Fruit fly (Drosophila melanogaster) whole organism, embryonic: ENCODE measurements around the gene NaPi-III.

Source experiments
- Blimp-1 ChIP-seq: fragments of 200-800 bp; sonication (Bioruptor generic); optimal IDR thresholded peaks from 3 replicates; lab custom pipeline; 2018; ENCODE audit warnings: missing biosample characterization, missing genetic modification characterization, mild to moderate bottlenecking, moderate library complexity, missing genetic modification reagents
- CG10366 ChIP-seq: fragments of 200-800 bp; sonication (Bioruptor generic); IDR thresholded peaks from 2 replicates; pipeline ENCODE4 v1.3.6; 2022; ENCODE audit warnings: missing biosample characterization, missing genetic modification characterization
- CG11093 ChIP-seq: fragments of 200-800 bp; sonication (Bioruptor generic); IDR thresholded peaks from 3 replicates; pipeline ENCODE4 v1.3.6; 2022; ENCODE audit warnings: missing biosample characterization, missing genetic modification characterization
- CG11504 ChIP-seq: fragments of 200-800 bp; sonication (Bioruptor generic); optimal IDR thresholded peaks from 3 replicates; lab custom pipeline; 2019; ENCODE audit warnings: missing biosample characterization, mild to moderate bottlenecking, missing genetic modification characterization, moderate library complexity
- CG1233 ChIP-seq: fragments of 200-800 bp; sonication (Bioruptor generic); optimal IDR thresholded peaks from 4 replicates; lab custom pipeline; 2018; ENCODE audit warnings: missing biosample characterization, mild to moderate bottlenecking, missing genetic modification characterization
- CG12659 ChIP-seq: fragments of 200-800 bp; sonication (Bioruptor generic); optimal IDR thresholded peaks from 3 replicates; lab custom pipeline; 2017; ENCODE audit warnings: mild to moderate bottlenecking, missing biosample characterization, missing genetic modification reagents, missing genetic modification characterization
- CG12942 ChIP-seq: fragments of 200-800 bp; sonication (Bioruptor generic); optimal IDR thresholded peaks from 3 replicates; lab custom pipeline; 2016; ENCODE audit warnings: missing biosample characterization, missing genetic modification characterization
- CG15479 ChIP-seq: fragments of 200-800 bp; sonication (Bioruptor generic); optimal IDR thresholded peaks from 3 replicates; lab custom pipeline; 2019; ENCODE audit warnings: missing biosample characterization, mild to moderate bottlenecking, missing genetic modification characterization, moderate library complexity
- CG15601 ChIP-seq: fragments of 200-800 bp; sonication (Bioruptor generic); optimal IDR thresholded peaks from 3 replicates; lab custom pipeline; 2019; ENCODE audit warnings: missing biosample characterization, mild to moderate bottlenecking, missing genetic modification characterization, moderate library complexity
- CG16815 ChIP-seq: fragments of 200-800 bp; sonication (Bioruptor generic); optimal IDR thresholded peaks from 3 replicates; lab custom pipeline; 2017; ENCODE audit warnings: missing biosample characterization, mild to moderate bottlenecking, missing genetic modification characterization
- CG17328 ChIP-seq: fragments of 200-800 bp; sonication (Bioruptor generic); IDR thresholded peaks from 2 replicates; pipeline ENCODE4 v1.3.6; 2022; ENCODE audit warnings: missing biosample characterization, missing genetic modification characterization
- CG17802 ChIP-seq: fragments of 200-800 bp; sonication (Bioruptor generic); optimal IDR thresholded peaks from 2 replicates; lab custom pipeline; 2018; ENCODE audit warnings: missing biosample characterization, mild to moderate bottlenecking, missing genetic modification characterization, moderate library complexity
- CG30020 ChIP-seq: fragments of 200-800 bp; optimal IDR thresholded peaks from 2 replicates; lab custom pipeline; 2019; ENCODE audit warnings: missing biosample characterization, mild to moderate bottlenecking, missing genetic modification characterization, moderate library complexity
- CG32532 ChIP-seq: fragments of 200-800 bp; sonication (Bioruptor generic); IDR thresholded peaks from 2 replicates; pipeline ENCODE4 v1.3.6; 2022; ENCODE audit warnings: missing biosample characterization, missing genetic modification characterization
- CG6254 ChIP-seq: fragments of 200-800 bp; sonication (Bioruptor generic); optimal IDR thresholded peaks from 3 replicates; lab custom pipeline; 2017; ENCODE audit warnings: mild to moderate bottlenecking, missing biosample characterization, missing genetic modification reagents, missing genetic modification characterization
- CG8944 ChIP-seq: fragments of 200-800 bp; sonication (Bioruptor generic); optimal IDR thresholded peaks from 3 replicates; lab custom pipeline; 2016; ENCODE audit warnings: missing biosample characterization, missing genetic modification characterization
- CG9932 ChIP-seq: fragments of 200-800 bp; sonication (Bioruptor generic); IDR thresholded peaks from 2 replicates; pipeline ENCODE4 v1.3.6; 2022; ENCODE audit warnings: missing biosample characterization, missing genetic modification characterization
- Chrac-16 ChIP-seq: fragments of 200-800 bp; sonication (Bioruptor generic); optimal IDR thresholded peaks from 3 replicates; lab custom pipeline; 2016; ENCODE audit warnings: missing biosample characterization, missing genetic modification characterization
- E2f1 ChIP-seq: fragments of 200-800 bp; sonication (Bioruptor generic); IDR thresholded peaks from 2 replicates; pipeline ENCODE4 v1.3.6; 2022; ENCODE audit warnings: missing biosample characterization, missing genetic modification characterization
- Fer3 ChIP-seq: fragments of 200-800 bp; sonication (Bioruptor generic); optimal IDR thresholded peaks from 2 replicates; lab custom pipeline; 2018; ENCODE audit warnings: missing biosample characterization, mild to moderate bottlenecking, missing genetic modification characterization, moderate library complexity
- H15 ChIP-seq: fragments of 200-800 bp; sonication (Bioruptor generic); IDR thresholded peaks from 3 replicates; pipeline ENCODE4 v1.3.6; 2022; ENCODE audit warnings: missing biosample characterization, missing genetic modification characterization
- H2.0 ChIP-seq: fragments of 200-800 bp; sonication (Bioruptor generic); IDR thresholded peaks from 2 replicates; pipeline ENCODE4 v1.3.6; 2022; ENCODE audit warnings: missing biosample characterization, missing genetic modification characterization
- Max ChIP-seq: fragments of 200-800 bp; sonication (Bioruptor generic); optimal IDR thresholded peaks from 2 replicates; lab custom pipeline; 2016; ENCODE audit warnings: missing biosample characterization, mild to moderate bottlenecking, missing genetic modification characterization
- Med ChIP-seq: fragments of 200-800 bp; sonication (Bioruptor generic); peaks from one replicate; lab custom pipeline; 2016; ENCODE audit warnings: missing biosample characterization, missing genetic modification characterization, mild to moderate bottlenecking, inconsistent platforms, moderate library complexity
- Ptx1 ChIP-seq: fragments of 200-800 bp; sonication (Bioruptor generic); IDR thresholded peaks from 2 replicates; pipeline ENCODE4 v1.3.6; 2022; ENCODE audit warnings: missing biosample characterization, missing genetic modification characterization
- Rx ChIP-seq: fragments of 200-800 bp; sonication (Bioruptor generic); IDR thresholded peaks from 2 replicates; pipeline ENCODE4 v1.3.6; 2022; ENCODE audit warnings: missing biosample characterization, missing genetic modification characterization
- amos ChIP-seq: fragments of 200-800 bp; sonication (Bioruptor generic); IDR thresholded peaks from 2 replicates; pipeline ENCODE4 v1.3.6; 2022; ENCODE audit warnings: missing biosample characterization, missing genetic modification characterization; ENCODE audit not compliant: partially characterized antibody
- aop ChIP-seq: fragments of 200-800 bp; sonication (Bioruptor generic); IDR thresholded peaks from 2 replicates; pipeline ENCODE4 v1.3.6; 2022; ENCODE audit warnings: missing biosample characterization, missing genetic modification characterization
- bigmax ChIP-seq: fragments of 200-800 bp; sonication (Bioruptor generic); optimal IDR thresholded peaks from 2 replicates; lab custom pipeline; 2018; ENCODE audit warnings: missing biosample characterization, mild to moderate bottlenecking, missing genetic modification characterization
- bsh ChIP-seq, 2 experiments: fragments of 200-800 bp; sonication (Bioruptor generic); optimal IDR thresholded peaks; 2 replicates each; lab custom pipeline; 2017 to 2018; ENCODE audit warnings: mild to moderate bottlenecking in 2 of 2, missing biosample characterization in 2 of 2, missing genetic modification characterization in 2 of 2, moderate library complexity in 1 of 2
- cas ChIP-seq: fragments of 200-800 bp; sonication (Bioruptor generic); IDR thresholded peaks from 2 replicates; pipeline ENCODE4 v1.3.6; 2022; ENCODE audit warnings: missing biosample characterization, missing genetic modification characterization
- chif ChIP-seq, 2 experiments: fragments of 200-800 bp; sonication (Bioruptor generic); optimal IDR thresholded peaks; 3 replicates each; lab custom pipeline; 2016; ENCODE audit warnings: missing biosample characterization in 2 of 2, missing genetic modification characterization in 2 of 2
- croc ChIP-seq: fragments of 200-800 bp; sonication (Bioruptor generic); conservative IDR thresholded peaks from 3 replicates; pipeline ENCODE4 v1.3.6; 2022; ENCODE audit warnings: missing biosample characterization, missing genetic modification characterization
- dpn ChIP-seq, 2 experiments: fragments of 200-800 bp; sonication (Bioruptor generic); optimal IDR thresholded peaks; 3 replicates each; lab custom pipeline; 2016; ENCODE audit warnings: missing biosample characterization in 2 of 2, missing genetic modification characterization in 2 of 2
- gcm2 ChIP-seq: fragments of 200-800 bp; sonication (Bioruptor generic); optimal IDR thresholded peaks from 2 replicates; lab custom pipeline; 2016; ENCODE audit warnings: missing biosample characterization, missing genetic modification characterization
- gsb-n ChIP-seq: fragments of 200-800 bp; sonication (Bioruptor generic); optimal IDR thresholded peaks from 3 replicates; lab custom pipeline; 2018; ENCODE audit warnings: missing biosample characterization, mild to moderate bottlenecking, missing genetic modification characterization
- ham ChIP-seq: fragments of 200-800 bp; sonication (Bioruptor generic); IDR thresholded peaks from 2 replicates; pipeline ENCODE4 v1.3.6; 2022; ENCODE audit warnings: missing biosample characterization, missing genetic modification characterization
- knrl ChIP-seq: fragments of 200-800 bp; sonication (Bioruptor generic); IDR thresholded peaks from 3 replicates; pipeline ENCODE4 v1.3.6; 2022; ENCODE audit warnings: missing biosample characterization, missing genetic modification characterization; ENCODE audit not compliant: partially characterized antibody
- nerfin-1 ChIP-seq: fragments of 200-800 bp; sonication (Bioruptor generic); optimal IDR thresholded peaks from 3 replicates; lab custom pipeline; 2019; ENCODE audit warnings: missing biosample characterization, mild to moderate bottlenecking, missing genetic modification characterization, moderate library complexity
- nom ChIP-seq: fragments of 200-800 bp; sonication (Bioruptor generic); optimal IDR thresholded peaks from 2 replicates; lab custom pipeline; 2017; ENCODE audit warnings: missing biosample characterization, missing genetic modification characterization, mild to moderate bottlenecking, moderate library complexity, missing genetic modification reagents
- psq ChIP-seq: fragments of 200-800 bp; sonication (Bioruptor generic); optimal IDR thresholded peaks from 2 replicates; lab custom pipeline; 2017; ENCODE audit warnings: missing biosample characterization, missing genetic modification characterization
- schlank ChIP-seq: fragments of 200-800 bp; sonication (Bioruptor generic); optimal IDR thresholded peaks from 2 replicates; lab custom pipeline; 2018; ENCODE audit warnings: missing biosample characterization, mild to moderate bottlenecking, missing genetic modification characterization
- sens-2 ChIP-seq: fragments of 200-800 bp; sonication (Bioruptor generic); IDR thresholded peaks from 2 replicates; pipeline ENCODE4 v1.3.6; 2022; ENCODE audit warnings: missing biosample characterization, missing genetic modification characterization
- sna ChIP-seq: fragments of 200-800 bp; sonication (Bioruptor generic); IDR thresholded peaks from 2 replicates; pipeline ENCODE4 v1.3.6; 2022; ENCODE audit warnings: missing biosample characterization, missing genetic modification characterization; ENCODE audit not compliant: partially characterized antibody
- so ChIP-seq: fragments of 200-800 bp; sonication (Bioruptor generic); IDR thresholded peaks from 3 replicates; pipeline ENCODE4 v1.3.6; 2022; ENCODE audit warnings: missing biosample characterization, missing genetic modification characterization
- tup ChIP-seq: fragments of 200-800 bp; sonication (Bioruptor generic); optimal IDR thresholded peaks from 2 replicates; lab custom pipeline; 2016; ENCODE audit warnings: missing biosample characterization, mild to moderate bottlenecking, missing genetic modification characterization, moderate library complexity
- zen2 ChIP-seq: fragments of 200-800 bp; sonication (Bioruptor generic); IDR thresholded peaks from 3 replicates; pipeline ENCODE4 v1.3.6; 2022; ENCODE audit warnings: missing biosample characterization, missing genetic modification characterization; ENCODE audit not compliant: partially characterized antibody
- zfh2 ChIP-seq: fragments of 200-800 bp; sonication (Bioruptor generic); optimal IDR thresholded peaks from 2 replicates; lab custom pipeline; 2016; ENCODE audit warnings: missing biosample characterization, missing genetic modification characterization

Gene NaPi-III

DNA sequence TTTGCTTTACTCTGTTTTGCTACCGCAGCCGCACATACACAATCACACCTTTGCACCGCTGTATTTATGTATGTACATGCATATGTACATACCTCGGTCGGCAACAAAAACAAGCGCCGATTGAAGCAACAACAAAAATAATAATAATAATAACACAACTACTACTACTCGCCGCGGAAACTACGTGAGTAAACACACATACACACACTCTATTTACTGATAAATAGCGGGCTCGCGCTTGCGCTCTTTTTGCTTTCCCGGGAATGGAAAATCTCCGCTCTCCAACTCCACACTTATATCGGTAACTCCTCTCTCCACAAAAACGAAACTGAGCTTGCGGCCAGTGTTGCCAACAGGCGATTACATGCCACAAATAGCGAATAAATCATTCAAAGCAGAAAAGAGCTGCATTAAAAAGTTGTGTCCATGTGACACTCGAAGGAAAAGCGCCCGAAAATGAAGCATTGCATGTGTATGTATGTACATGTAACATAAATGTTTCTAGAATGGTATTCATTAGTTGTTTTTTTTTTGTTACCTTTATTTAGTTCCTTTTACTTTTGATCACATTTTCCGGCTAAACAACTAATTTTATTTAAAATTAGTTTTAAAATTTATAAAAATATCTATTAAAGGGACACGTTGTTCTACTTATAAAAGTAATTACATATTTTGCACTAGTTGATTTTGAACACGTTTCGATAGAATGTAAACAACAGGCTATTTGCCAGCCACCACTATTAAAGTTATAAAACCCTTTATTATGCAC, 4.3 kb upstream of the NaPi-III start (continued):
- TF ChIP-seq psq = peak; percentile 67
- TF ChIP-seq bigmax = peak; percentile 58
- peak; percentile 57 for TF ChIP-seq CG9932 (GFP tag; lab: Robert Waterston, UW)
- TF ChIP-seq dpn (GFP tag; optimal IDR thresholded peaks at IDR 0.05; lab: Kevin White, UChicago) = peak; percentile 16 to 49
- TF ChIP-seq CG11504 (tag; lab: Kevin White, UChicago) = peak; percentile 30
- peak; percentile 56 for TF ChIP-seq CG12659
- TF ChIP-seq CG15479 (GFP tag; lab: Kevin White, UChicago) = peak; percentile 86
- peak; percentile 44 for TF ChIP-seq CG12942 (GFP tag; lab: Kevin White, UChicago)
- TF ChIP-seq schlank (tag; lab: Kevin White, UChicago) = peak; percentile 85
- no peak for TF ChIP-seq knrl (GFP tag; lab: Robert Waterston, UW)
- no peak for TF ChIP-seq croc
- TF ChIP-seq bsh (GFP tag; optimal IDR thresholded peaks at IDR 0.05; lab: Kevin White, UChicago) = peak; percentile 52 to 66
- peak; percentile 91; the same call in 2 of the 3 replicates for TF ChIP-seq so
- TF ChIP-seq Med (GFP tag; lab: Kevin White, UChicago) = peak; percentile 92
- TF ChIP-seq E2f1 (GFP tag; lab: Robert Waterston, UW) = no peak; the same call in 1 of the 2 replicates
- peak; percentile 69 for TF ChIP-seq CG17328
- TF ChIP-seq gsb-n (tag; lab: Kevin White, UChicago) = peak; percentile 57
- no peak; the same call in 2 of the 3 replicates for TF ChIP-seq CG11093 (GFP tag; lab: Robert Waterston, UW)
- no peak for TF ChIP-seq cas (GFP tag; lab: Robert Waterston, UW)
- peak; percentile 37 for TF ChIP-seq CG8944 (GFP tag; lab: Kevin White, UChicago)
- peak; percentile 68 for TF ChIP-seq sens-2 (GFP tag; lab: Robert Waterston, UW)
- TF ChIP-seq nerfin-1 (tag; lab: Kevin White, UChicago) = peak; percentile 86
- TF ChIP-seq tup = peak; percentile 31
- no peak for TF ChIP-seq zen2
- TF ChIP-seq H15 (GFP tag; lab: Robert Waterston, UW) = 0 out of 3 replicates have a peak, but pooled peaks have one; percentile 26
- peak; percentile 55 for TF ChIP-seq Blimp-1 (GFP tag; lab: Kevin White, UChicago)
- TF ChIP-seq Max (GFP tag; lab: Kevin White, UChicago) = peak; percentile 49
- peak; percentile 73 for TF ChIP-seq nom
- TF ChIP-seq CG17802 (tag; lab: Kevin White, UChicago) = no peak
- no peak for TF ChIP-seq ham
- peak; percentile 91 for TF ChIP-seq CG1233
- TF ChIP-seq chif (GFP tag; optimal IDR thresholded peaks at IDR 0.05; lab: Kevin White, UChicago) = peak; percentile 23 to 65
- peak; percentile 60 for TF ChIP-seq gcm2
- no peak for TF ChIP-seq zfh2 (GFP tag; lab: Kevin White, UChicago)
- peak; percentile 38; the same call in 1 of the 2 replicates for TF ChIP-seq CG32532 (GFP tag; lab: Robert Waterston, UW)
- peak; percentile 57; the same call in 1 of the 2 replicates for TF ChIP-seq H2.0 (GFP tag; lab: Robert Waterston, UW)
- no peak for TF ChIP-seq Rx
- TF ChIP-seq CG10366 = peak; percentile 24; the same call in 1 of the 2 replicates
- TF ChIP-seq Fer3 = peak; percentile 71
- no peak; the same call in 1 of the 2 replicates for TF ChIP-seq amos
- peak; percentile 61 for TF ChIP-seq CG6254 (GFP tag; lab: Kevin White, UChicago)
- no peak for TF ChIP-seq sna (GFP tag; lab: Robert Waterston, UW)
- TF ChIP-seq CG30020 (tag; lab: Kevin White, UChicago) = no peak
- TF ChIP-seq CG16815 (GFP tag; lab: Kevin White, UChicago) = peak; percentile 3
- no peak for TF ChIP-seq aop (GFP tag; lab: Robert Waterston, UW)
- TF ChIP-seq Ptx1 (GFP tag; lab: Robert Waterston, UW) = no peak
- no peak for TF ChIP-seq Chrac-16 (GFP tag; lab: Kevin White, UChicago)
- peak; percentile 91 for TF ChIP-seq CG15601
